Fruit fly (Drosophila melanogaster) whole organism, prepupa: Measurements from ENCODE around the gene CG31787.

ENCODE experiments used
- CG10631 ChIP-seq: fragments of 200-800 bp; sonication (Bioruptor generic); optimal IDR thresholded peaks from 2 replicates; lab custom pipeline; 2016; ENCODE audit warnings: missing biosample characterization, missing genetic modification characterization
- CG11294 ChIP-seq: fragments of 200-800 bp; sonication (Bioruptor generic); IDR thresholded peaks from 2 replicates; pipeline ENCODE4 v1.3.6; 2022; ENCODE audit warnings: missing biosample characterization, missing genetic modification characterization
- CG11762 ChIP-seq: fragments of 200-800 bp; sonication (Bioruptor generic); optimal IDR thresholded peaks from 3 replicates; lab custom pipeline; 2016; ENCODE audit warnings: missing biosample characterization, missing genetic modification characterization; ENCODE audit not compliant: insufficient read depth
- CG11902 ChIP-seq: fragments of 200-800 bp; sonication (Bioruptor generic); optimal IDR thresholded peaks from 3 replicates; lab custom pipeline; 2016; ENCODE audit warnings: missing biosample characterization, missing genetic modification characterization
- CG15336 ChIP-seq: fragments of 200-800 bp; sonication (Bioruptor generic); IDR thresholded peaks from 2 replicates; pipeline ENCODE4 v1.3.6; 2022; ENCODE audit warnings: missing biosample characterization, missing genetic modification characterization
- CG1621 ChIP-seq: fragments of 200-800 bp; sonication (Bioruptor generic); optimal IDR thresholded peaks from 3 replicates; lab custom pipeline; 2018; ENCODE audit warnings: missing biosample characterization, mild to moderate bottlenecking, missing genetic modification characterization
- CG16779 ChIP-seq: fragments of 200-800 bp; sonication (Bioruptor generic); optimal IDR thresholded peaks from 3 replicates; lab custom pipeline; 2017; ENCODE audit warnings: missing biosample characterization, mild to moderate bottlenecking, missing genetic modification characterization
- CG31627 ChIP-seq: fragments of 200-800 bp; sonication (Bioruptor generic); optimal IDR thresholded peaks from 3 replicates; lab custom pipeline; 2016; ENCODE audit warnings: missing biosample characterization, missing genetic modification characterization
- CG32006 ChIP-seq: fragments of 200-800 bp; sonication (Bioruptor generic); optimal IDR thresholded peaks from 3 replicates; lab custom pipeline; 2017; ENCODE audit warnings: missing biosample characterization, mild to moderate bottlenecking, missing genetic modification characterization
- CG34406 ChIP-seq: fragments of 200-800 bp; sonication (Bioruptor generic); optimal IDR thresholded peaks from 3 replicates; lab custom pipeline; 2016; ENCODE audit warnings: missing biosample characterization, missing genetic modification characterization
- CG3919 ChIP-seq: fragments of 200-800 bp; sonication (Bioruptor generic); optimal IDR thresholded peaks from 3 replicates; lab custom pipeline; 2016; ENCODE audit warnings: missing biosample characterization, missing genetic modification characterization
- CG4318 ChIP-seq: fragments of 200-800 bp; sonication (Bioruptor generic); optimal IDR thresholded peaks from 3 replicates; lab custom pipeline; 2017; ENCODE audit warnings: missing biosample characterization, mild to moderate bottlenecking, missing genetic modification characterization
- CG6276 ChIP-seq: fragments of 200-800 bp; sonication (Bioruptor generic); optimal IDR thresholded peaks from 2 replicates; lab custom pipeline; 2017; ENCODE audit warnings: missing biosample characterization, mild to moderate bottlenecking, missing genetic modification characterization
- CG6792 ChIP-seq: fragments of 200-800 bp; sonication (Bioruptor generic); optimal IDR thresholded peaks from 3 replicates; lab custom pipeline; 2016; ENCODE audit warnings: missing biosample characterization, missing genetic modification characterization
- CG6808 ChIP-seq: fragments of 200-800 bp; sonication (Bioruptor generic); optimal IDR thresholded peaks from 3 replicates; lab custom pipeline; 2017; ENCODE audit warnings: missing biosample characterization, missing genetic modification characterization, mild to moderate bottlenecking, moderate library complexity, missing genetic modification reagents
- CG7368 ChIP-seq: fragments of 200-800 bp; sonication (Bioruptor generic); optimal IDR thresholded peaks from 3 replicates; lab custom pipeline; 2016; ENCODE audit warnings: missing biosample characterization, missing genetic modification characterization
- CG8119 ChIP-seq: fragments of 200-800 bp; sonication (Bioruptor generic); IDR thresholded peaks from 3 replicates; pipeline ENCODE4 v1.3.6; 2022; ENCODE audit warnings: missing biosample characterization, missing genetic modification characterization
- CG8319 ChIP-seq: fragments of 200-800 bp; sonication (Bioruptor generic); optimal IDR thresholded peaks from 3 replicates; lab custom pipeline; 2016; ENCODE audit warnings: missing biosample characterization, missing genetic modification characterization
- CG8632 ChIP-seq: fragments of 200-800 bp; sonication (Bioruptor generic); optimal IDR thresholded peaks from 3 replicates; lab custom pipeline; 2016; ENCODE audit warnings: missing biosample characterization, missing genetic modification characterization
- Eip78C ChIP-seq: fragments of 200-800 bp; sonication (Bioruptor generic); peaks from one replicate; lab custom pipeline; 2016; ENCODE audit warnings: missing biosample characterization, missing genetic modification characterization
- Eip93F ChIP-seq: fragments of 200-800 bp; sonication (Bioruptor generic); optimal IDR thresholded peaks from 2 replicates; lab custom pipeline; 2016; ENCODE audit warnings: missing biosample characterization, mild to moderate bottlenecking, missing genetic modification characterization
- Ets21C ChIP-seq: fragments of 200-800 bp; sonication (Bioruptor generic); optimal IDR thresholded peaks from 3 replicates; lab custom pipeline; 2016; ENCODE audit warnings: missing biosample characterization, missing genetic modification characterization
- Ets96B ChIP-seq: fragments of 200-800 bp; optimal IDR thresholded peaks from 2 replicates; lab custom pipeline; 2019; ENCODE audit warnings: missing biosample characterization, mild to moderate bottlenecking, missing genetic modification characterization, moderate library complexity
- Gug ChIP-seq: fragments of 200-800 bp; sonication (Bioruptor generic); IDR thresholded peaks from 2 replicates; pipeline ENCODE4 v1.3.6; 2022; ENCODE audit warnings: missing biosample characterization, missing genetic modification characterization
- Hr38 ChIP-seq: sonication (Bioruptor generic); optimal IDR thresholded peaks from 2 replicates; lab custom pipeline; 2016; ENCODE audit warnings: missing biosample characterization, missing genetic modification characterization
- Hr39 ChIP-seq: fragments of 200-800 bp; sonication (Bioruptor generic); optimal IDR thresholded peaks from 2 replicates; lab custom pipeline; 2016; ENCODE audit warnings: missing biosample characterization, missing genetic modification characterization
- Hr4 ChIP-seq: fragments of 200-800 bp; sonication (Bioruptor generic); optimal IDR thresholded peaks from 3 replicates; lab custom pipeline; 2016; ENCODE audit warnings: missing biosample characterization, missing genetic modification characterization
- Met ChIP-seq: fragments of 200-800 bp; sonication (Bioruptor generic); optimal IDR thresholded peaks from 3 replicates; lab custom pipeline; 2016; ENCODE audit warnings: missing biosample characterization, missing genetic modification characterization
- OdsH ChIP-seq: fragments of 200-800 bp; sonication (Bioruptor generic); optimal IDR thresholded peaks from 3 replicates; lab custom pipeline; 2016; ENCODE audit warnings: missing biosample characterization, missing genetic modification characterization
- Smox ChIP-seq: fragments of 200-800 bp; sonication (Bioruptor generic); optimal IDR thresholded peaks from 3 replicates; lab custom pipeline; 2016; ENCODE audit warnings: missing biosample characterization, missing genetic modification characterization
- Sox14 ChIP-seq: fragments of 200-800 bp; sonication (Bioruptor generic); optimal IDR thresholded peaks from 3 replicates; lab custom pipeline; 2016; ENCODE audit warnings: missing biosample characterization, missing genetic modification characterization
- acj6 ChIP-seq: fragments of 200-800 bp; sonication (Bioruptor generic); optimal IDR thresholded peaks from 3 replicates; lab custom pipeline; 2016; ENCODE audit warnings: missing biosample characterization, missing genetic modification characterization
- cyc ChIP-seq: fragments of 200-800 bp; sonication (Bioruptor generic); optimal IDR thresholded peaks from 3 replicates; lab custom pipeline; 2016; ENCODE audit warnings: missing biosample characterization, missing genetic modification characterization
- dac ChIP-seq: fragments of 200-800 bp; sonication (Bioruptor generic); optimal IDR thresholded peaks from 2 replicates; lab custom pipeline; 2017; ENCODE audit warnings: missing biosample characterization, mild to moderate bottlenecking, missing genetic modification characterization
- dsx ChIP-seq: fragments of 200-800 bp; optimal IDR thresholded peaks from 3 replicates; lab custom pipeline; 2019; ENCODE audit warnings: missing biosample characterization, mild to moderate bottlenecking, missing genetic modification characterization, moderate library complexity; ENCODE audit not compliant: poor library complexity, severe bottlenecking
- eg ChIP-seq: fragments of 200-800 bp; sonication (Bioruptor generic); IDR thresholded peaks from 3 replicates; pipeline ENCODE4 v1.3.6; 2022; ENCODE audit warnings: missing biosample characterization, missing genetic modification characterization
- esn ChIP-seq: fragments of 200-800 bp; sonication (Bioruptor generic); optimal IDR thresholded peaks from 2 replicates; lab custom pipeline; 2016; ENCODE audit warnings: missing biosample characterization, mild to moderate bottlenecking, missing genetic modification characterization, moderate library complexity
- fd59A ChIP-seq: fragments of 200-800 bp; sonication (Bioruptor generic); optimal IDR thresholded peaks from 2 replicates; lab custom pipeline; 2017; ENCODE audit warnings: missing biosample characterization, mild to moderate bottlenecking, missing genetic modification characterization, missing genetic modification reagents
- fkh ChIP-seq: fragments of 200-800 bp; sonication (Bioruptor generic); optimal IDR thresholded peaks from 3 replicates; lab custom pipeline; 2017; ENCODE audit warnings: missing biosample characterization, mild to moderate bottlenecking, missing genetic modification characterization, moderate library complexity
- lz ChIP-seq: fragments of 200-800 bp; sonication (Bioruptor generic); optimal IDR thresholded peaks from 3 replicates; lab custom pipeline; 2016; ENCODE audit warnings: missing biosample characterization, missing genetic modification characterization
- net ChIP-seq: fragments of 200-800 bp; sonication (Bioruptor generic); optimal IDR thresholded peaks from 3 replicates; lab custom pipeline; 2016; ENCODE audit warnings: missing biosample characterization, missing genetic modification characterization
- salr ChIP-seq, 2 experiments: fragments of 200-800 bp; sonication (Bioruptor generic); optimal IDR thresholded peaks; 3 replicates each; lab custom pipeline; 2016 to 2018; ENCODE audit warnings: missing biosample characterization in 2 of 2, missing genetic modification characterization in 2 of 2, mild to moderate bottlenecking in 1 of 2
- spab ChIP-seq: fragments of 200-800 bp; sonication (Bioruptor generic); optimal IDR thresholded peaks from 2 replicates; lab custom pipeline; 2017; ENCODE audit warnings: missing biosample characterization, mild to moderate bottlenecking, missing genetic modification characterization, missing genetic modification reagents
- ss ChIP-seq, 2 experiments: fragments of 200-800 bp; sonication (Bioruptor generic); optimal IDR thresholded peaks; 2 replicates in 1 of 2; 3 replicates in 1 of 2; lab custom pipeline; 2017 to 2018; ENCODE audit warnings: mild to moderate bottlenecking in 2 of 2, missing biosample characterization in 2 of 2, missing genetic modification characterization in 2 of 2, moderate library complexity in 1 of 2
- vri ChIP-seq: fragments of 200-800 bp; sonication (Bioruptor generic); optimal IDR thresholded peaks from 3 replicates; lab custom pipeline; 2016; ENCODE audit warnings: missing biosample characterization, mild to moderate bottlenecking, missing genetic modification characterization

Gene CG31787

DNA sequence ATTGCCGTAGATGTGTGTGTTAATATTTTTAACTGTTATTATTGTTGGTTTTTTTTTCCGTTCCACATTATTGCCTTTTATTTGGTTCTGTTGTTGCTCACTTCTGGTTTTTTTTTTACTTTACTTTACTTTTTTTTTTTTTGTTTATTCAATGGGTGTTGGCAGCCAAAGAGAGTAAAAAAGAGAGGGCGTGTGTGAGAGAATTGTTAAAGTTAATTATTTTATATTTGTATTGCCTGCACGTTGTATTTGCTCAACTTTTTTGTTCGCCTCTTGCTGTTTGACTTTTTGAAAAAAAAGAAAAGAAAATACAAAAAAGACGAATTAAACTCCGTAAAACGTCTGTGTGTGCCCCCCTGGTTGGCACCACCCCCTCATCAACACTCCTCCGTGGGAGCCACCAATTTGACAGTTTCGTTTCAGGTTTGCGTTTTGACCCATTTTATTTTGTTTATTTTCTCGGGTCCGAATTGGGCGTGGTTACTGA lies 42.1 kb upstream of the CG31787 start (continued):
- peak; percentile 39 for TF ChIP-seq CG1621
- TF ChIP-seq Eip78C (GFP tag; lab: Kevin White, UChicago), result peak; percentile 93
- TF ChIP-seq Hr38, result no peak
- TF ChIP-seq ss (GFP tag; optimal IDR thresholded peaks at IDR 0.05; lab: Kevin White, UChicago), result peak; percentile 93 to 96
- TF ChIP-seq CG6808 (GFP tag; lab: Kevin White, UChicago), result peak; percentile 91
- no peak for TF ChIP-seq Ets21C (GFP tag; lab: Kevin White, UChicago)
- TF ChIP-seq Eip93F (GFP tag; lab: Kevin White, UChicago), result peak; percentile 12
- peak; percentile 44 for TF ChIP-seq CG10631
- TF ChIP-seq CG8319 (GFP tag; lab: Kevin White, UChicago), result peak; percentile 56
- peak; percentile 43 for TF ChIP-seq CG32006 (GFP tag; lab: Kevin White, UChicago)
- TF ChIP-seq CG8632 (GFP tag; lab: Kevin White, UChicago), result peak; percentile 78
- peak; percentile 83 for TF ChIP-seq CG34406 (GFP tag; lab: Kevin White, UChicago)
- no peak for TF ChIP-seq Gug (GFP tag; lab: Robert Waterston, UW)
- peak; percentile 32 for TF ChIP-seq acj6 (GFP tag; lab: Kevin White, UChicago)
- TF ChIP-seq CG31627 (GFP tag; lab: Kevin White, UChicago), result no peak
- peak; percentile 39 for TF ChIP-seq Smox (GFP tag; lab: Kevin White, UChicago)
- peak; percentile 34 for TF ChIP-seq lz (GFP tag; lab: Kevin White, UChicago)

- no peak for TF ChIP-seq spab (GFP tag; lab: Kevin White, UChicago)
- no peak for TF ChIP-seq CG6276 (GFP tag; lab: Kevin White, UChicago)
- no peak for TF ChIP-seq CG8319 (GFP tag; lab: Kevin White, UChicago)
- no peak for TF ChIP-seq CG11294 (GFP tag; lab: Robert Waterston, UW)
- no peak for TF ChIP-seq ss (GFP tag; optimal IDR thresholded peaks at IDR 0.05; lab: Kevin White, UChicago)
- TF ChIP-seq CG8119 (GFP tag; lab: Robert Waterston, UW), result no peak
- TF ChIP-seq lz (GFP tag; lab: Kevin White, UChicago), result no peak
- TF ChIP-seq salr (GFP tag; optimal IDR thresholded peaks at IDR 0.05; lab: Kevin White, UChicago), result no peak
- TF ChIP-seq CG3919 (GFP tag; lab: Kevin White, UChicago), result no peak
- TF ChIP-seq acj6 (GFP tag; lab: Kevin White, UChicago), result no peak
- TF ChIP-seq CG7368 (GFP tag; lab: Kevin White, UChicago), result no peak
- TF ChIP-seq OdsH (GFP tag; lab: Kevin White, UChicago), result no peak
- no peak for TF ChIP-seq fkh (GFP tag; lab: Kevin White, UChicago)
- no peak for TF ChIP-seq CG4318
- no peak for TF ChIP-seq CG32006 (GFP tag; lab: Kevin White, UChicago)
- TF ChIP-seq, all 60 proteins: peak for 0
Observed at dm6 chr2L:18327007-18327406, 41.5 kb upstream of the CG31787 start.

DNA sequence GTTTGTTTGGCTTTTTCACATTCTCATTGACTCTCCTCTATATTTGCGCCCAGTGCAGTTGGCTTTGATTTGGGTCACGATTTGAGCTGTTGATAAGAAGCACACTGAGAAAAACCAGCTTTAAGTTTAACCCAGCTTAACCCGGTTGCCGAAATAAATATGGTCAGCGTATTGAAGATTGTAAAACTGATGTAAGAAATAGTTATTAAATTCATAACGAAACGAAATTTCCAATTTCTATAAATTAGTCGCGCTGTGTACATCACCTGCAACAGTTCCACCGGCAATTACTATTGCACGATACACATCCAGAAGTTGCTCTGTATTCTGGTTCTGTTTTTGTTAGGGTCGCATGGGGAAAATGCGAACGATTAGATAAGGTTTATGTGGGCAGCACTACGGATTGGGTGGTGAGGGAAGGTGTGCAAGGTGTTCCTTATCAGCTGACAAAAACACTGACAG lies 39.6 kb upstream of the CG31787 start:
- TF ChIP-seq CG11902 (GFP tag; lab: Kevin White, UChicago) (peak; percentile 54), CG16779 (tag; lab: Kevin White, UChicago) (no peak), CG34406 (GFP tag; lab: Kevin White, UChicago) (peak; percentile 55), esn (GFP tag; lab: Kevin White, UChicago) (peak; percentile 65), CG8632 (GFP tag; lab: Kevin White, UChicago) (peak; percentile 41), CG6276 (GFP tag; lab: Kevin White, UChicago) (peak; percentile 53), Hr4 (GFP tag; lab: Kevin White, UChicago) (peak; percentile 78), Ets96B (tag; lab: Kevin White, UChicago) (peak; percentile 32), CG6808 (GFP tag; lab: Kevin White, UChicago) (no peak), OdsH (GFP tag; lab: Kevin White, UChicago) (peak; percentile 56), Eip93F (GFP tag; lab: Kevin White, UChicago) (no peak), fd59A (no peak), Gug (GFP tag; lab: Robert Waterston, UW) (peak; percentile 74), CG11762 (peak; percentile 29), Met (peak; percentile 70), dac (GFP tag; lab: Kevin White, UChicago) (peak; percentile 41), vri (GFP tag; lab: Kevin White, UChicago) (peak; percentile 25), cyc (GFP tag; lab: Kevin White, UChicago) (peak; percentile 57), dsx (GFP tag; lab: Kevin White, UChicago) (no peak), CG6792 (GFP tag; lab: Kevin White, UChicago) (peak; percentile 61), net (GFP tag; lab: Kevin White, UChicago) (peak; percentile 45), Hr39 (GFP tag; lab: Kevin White, UChicago) (peak; percentile 69), lz (GFP tag; lab: Kevin White, UChicago) (peak; percentile 54), CG4318 (peak; percentile 42), CG31627 (GFP tag; lab: Kevin White, UChicago) (peak; percentile 63), Sox14 (GFP tag; lab: Kevin White, UChicago) (peak; percentile 61), CG7368 (GFP tag; lab: Kevin White, UChicago) (peak; percentile 51), eg (GFP tag; lab: Robert Waterston, UW) (peak; percentile 87), CG15336 (GFP tag; lab: Robert Waterston, UW) (peak; percentile 71; the same call in 1 of the 2 replicates)
